Worm (Caenorhabditis elegans) whole organism, young adult: ENCODE results near the gene grl-17.

Experiments
- B0035.1 ChIP-seq: sonication (generic microtip); optimal IDR thresholded peaks from 2 replicates; lab custom pipeline; 2016; ENCODE audit warnings: missing genetic modification characterization, mild to moderate bottlenecking, missing compliant biosample characterization, missing genotype, missing genetic modification reagents
- B0261.1 ChIP-seq: sonication (generic microtip); optimal IDR thresholded peaks from 2 replicates; lab custom pipeline; 2016; ENCODE audit warnings: mild to moderate bottlenecking, missing genetic modification characterization, moderate library complexity, missing compliant biosample characterization
- F37B4.10 ChIP-seq: fragments of 200-800 bp; sonication (Bioruptor generic); IDR thresholded peaks from 2 replicates; pipeline ENCODE4 v1.3.6; 2022; ENCODE audit warnings: missing genetic modification characterization, missing compliant biosample characterization
- F55B11.4 ChIP-seq: sonication (generic microtip); optimal IDR thresholded peaks from 2 replicates; lab custom pipeline; 2016; ENCODE audit warnings: missing compliant biosample characterization, missing genetic modification characterization, borderline replicate concordance; ENCODE audit not compliant: insufficient read depth
- F57A8.1 ChIP-seq: fragments of 200-800 bp; sonication (Bioruptor generic); optimal IDR thresholded peaks from 2 replicates; lab custom pipeline; 2018; ENCODE audit warnings: mild to moderate bottlenecking, missing genetic modification characterization, moderate library complexity, missing compliant biosample characterization
- K12H6.12 ChIP-seq: fragments of 200-800 bp; sonication (Bioruptor generic); optimal IDR thresholded peaks from 2 replicates; lab custom pipeline; 2018; ENCODE audit warnings: mild to moderate bottlenecking, missing genetic modification characterization, missing compliant biosample characterization
- Y53G8AR.9 ChIP-seq: fragments of 200-800 bp; sonication (Bioruptor generic); conservative IDR thresholded peaks from 2 replicates; pipeline ENCODE4 v1.3.6; 2022; ENCODE audit warnings: missing genetic modification reagents, missing genetic modification characterization, missing compliant biosample characterization
- Y56A3A.18 ChIP-seq: fragments of 200-800 bp; sonication (Bioruptor generic); IDR thresholded peaks from 2 replicates; pipeline ENCODE4 v1.3.6; 2022; ENCODE audit warnings: missing genetic modification reagents, missing genetic modification characterization, missing compliant biosample characterization
- ama-1 ChIP-seq, 3 experiments: fragments of 150-350 bp in 1 of 3; sonication (generic microtip) in 2 of 3; optimal IDR thresholded peaks; 2 replicates each; lab custom pipeline; 2014 to 2018; ENCODE audit warnings: missing biosample characterization in 2 of 3, missing genetic modification characterization in 2 of 3, missing genetic modification reagents in 2 of 3
- aptf-2 ChIP-seq: fragments of 200-800 bp; sonication (Bioruptor generic); conservative IDR thresholded peaks from 2 replicates; pipeline ENCODE4 v1.3.6; 2022; ENCODE audit warnings: missing genetic modification reagents, missing genetic modification characterization, missing compliant biosample characterization
- aptf-3 ChIP-seq: fragments of 200-800 bp; sonication (Bioruptor generic); IDR thresholded peaks from 2 replicates; pipeline ENCODE4 v1.3.6; 2022; ENCODE audit warnings: missing genetic modification characterization, missing compliant biosample characterization
- attf-3 ChIP-seq: fragments of 200-800 bp; sonication (Bioruptor generic); conservative IDR thresholded peaks from 2 replicates; pipeline ENCODE4 v1.3.6; 2022; ENCODE audit warnings: missing genetic modification reagents, missing genetic modification characterization, missing compliant biosample characterization
- attf-6 ChIP-seq: fragments of 200-800 bp; sonication (Bioruptor generic); IDR thresholded peaks from 2 replicates; pipeline ENCODE4 v1.3.6; 2022; ENCODE audit warnings: missing genetic modification reagents, missing genetic modification characterization, missing compliant biosample characterization
- egl-18 ChIP-seq: fragments of 200-800 bp; sonication (Bioruptor generic); IDR thresholded peaks from 2 replicates; pipeline ENCODE4 v1.3.6; 2022; ENCODE audit warnings: missing genetic modification reagents, missing genetic modification characterization, missing compliant biosample characterization
- egrh-3 ChIP-seq: fragments of 200-800 bp; sonication (Bioruptor generic); IDR thresholded peaks from 2 replicates; pipeline ENCODE4 v1.3.6; 2022; ENCODE audit warnings: missing genetic modification reagents, missing genetic modification characterization, missing compliant biosample characterization
- let-526 ChIP-seq: fragments of 200-800 bp; sonication (Bioruptor generic); IDR thresholded peaks from 2 replicates; pipeline ENCODE4 v1.3.6; 2022; ENCODE audit warnings: missing genetic modification reagents, missing genetic modification characterization, missing compliant biosample characterization
- madf-6 ChIP-seq: fragments of 200-800 bp; sonication (Bioruptor generic); IDR thresholded peaks from 2 replicates; pipeline ENCODE4 v1.3.6; 2022; ENCODE audit warnings: missing genetic modification reagents, missing genetic modification characterization, missing compliant biosample characterization
- mes-4 ChIP-seq: sonication (generic microtip); optimal IDR thresholded peaks from 2 replicates; lab custom pipeline; 2016; ENCODE audit warnings: missing genotype, missing genetic modification characterization, missing compliant biosample characterization
- mxl-1 ChIP-seq: sonication (generic microtip); optimal IDR thresholded peaks from 2 replicates; lab custom pipeline; 2016; ENCODE audit warnings: missing genetic modification characterization, missing compliant biosample characterization
- nfya-1 ChIP-seq: sonication (generic microtip); optimal IDR thresholded peaks from 2 replicates; lab custom pipeline; 2017; ENCODE audit warnings: antibody characterized with exemption, missing compliant biosample characterization, missing genetic modification characterization, borderline replicate concordance; ENCODE audit not compliant: insufficient read depth
- nfyb-1 ChIP-seq: fragments of 200-800 bp; sonication (Bioruptor generic); IDR thresholded peaks from 2 replicates; pipeline ENCODE4 v1.3.6; 2022; ENCODE audit warnings: missing genetic modification reagents, missing genetic modification characterization, missing compliant biosample characterization
- nhr-80 ChIP-seq: sonication (generic microtip); optimal IDR thresholded peaks from 2 replicates; lab custom pipeline; 2016; ENCODE audit warnings: missing genetic modification characterization, missing compliant biosample characterization
- sdz-38 ChIP-seq: sonication (generic microtip); optimal IDR thresholded peaks from 2 replicates; lab custom pipeline; 2016; ENCODE audit warnings: missing genotype, missing genetic modification characterization, missing compliant biosample characterization
- snpc-1.3 ChIP-seq: sonication (generic microtip); optimal IDR thresholded peaks from 2 replicates; lab custom pipeline; 2017; ENCODE audit warnings: missing genetic modification characterization, mild to moderate bottlenecking, missing compliant biosample characterization, antibody characterized with exemption, moderate library complexity, missing genotype, missing genetic modification reagents; ENCODE audit not compliant: insufficient read depth
- sptf-2 ChIP-seq: fragments of 200-800 bp; sonication (Bioruptor generic); optimal IDR thresholded peaks from 2 replicates; lab custom pipeline; 2018; ENCODE audit warnings: mild to moderate bottlenecking, missing genetic modification characterization, missing compliant biosample characterization
- tlf-1 ChIP-seq: fragments of 200-800 bp; sonication (Bioruptor generic); optimal IDR thresholded peaks from 2 replicates; lab custom pipeline; 2018; ENCODE audit warnings: mild to moderate bottlenecking, missing genetic modification characterization, missing compliant biosample characterization

The grl-17 gene

ce11 chrV:13551601-13552000 is 12.1 kb downstream of the grl-17 start, which contains the start of the genes C56A3.4 and C56A3.5 (continued):
- TF ChIP-seq F57A8.1 (GFP tag; lab: Kevin White, UChicago) (no peak), aptf-3 (GFP tag; lab: Robert Waterston, UW) (no peak), attf-6 (GFP tag; lab: Robert Waterston, UW) (no peak), F55B11.4 (tag; lab: Kevin White, UChicago) (no peak), B0261.1 (tag; lab: Kevin White, UChicago) (no peak), mxl-1 (no peak), let-526 (GFP tag; lab: Robert Waterston, UW) (peak; percentile 63; the same call in 1 of the 2 replicates), nhr-80 (tag; lab: Kevin White, UChicago) (peak; percentile 26), egl-18 (GFP tag; lab: Robert Waterston, UW) (no peak)

- TF ChIP-seq K12H6.12 (no peak), B0035.1 (tag; lab: Kevin White, UChicago) (no peak)
Measured at ce11 chrV:13536058-13536579, 27.6 kb downstream of the grl-17 start, which contains the start of gene frpr-5. TSS of gene frpr-5 (minus strand) at chrV:13536108.

ce11 chrV:13532469-13532868 is 31.3 kb downstream of the grl-17 start:
- TF ChIP-seq sptf-2 (GFP tag; lab: Kevin White, UChicago) (no peak), nfya-1 (tag; lab: Kevin White, UChicago) (no peak), tlf-1 (GFP tag; lab: Kevin White, UChicago) (no peak), nhr-80 (tag; lab: Kevin White, UChicago) (no peak), Y53G8AR.9 (GFP tag; lab: Robert Waterston, UW) (no peak)

ce11 chrV:13530698-13531097 is 33.0 kb downstream of the grl-17 start, which contains the start of gene ttr-44:
TSS of gene ttr-44 (minus strand) at chrV:13530744.
- TF ChIP-seq snpc-1.3 = no peak
- no peak for TF ChIP-seq F37B4.10 (GFP tag; lab: Robert Waterston, UW)
- no peak for TF ChIP-seq mes-4 (tag; lab: Kevin White, UChicago)
- no peak for TF ChIP-seq Y56A3A.18 (GFP tag; lab: Robert Waterston, UW)
- peak; percentile 67 for TF ChIP-seq nhr-80 (tag; lab: Kevin White, UChicago)
- TF ChIP-seq, all 124 proteins: peak for 1

ce11 chrV:13529165-13529564 is 34.6 kb downstream of the grl-17 start:
- TF ChIP-seq K12H6.12 = no peak
- TF ChIP-seq attf-6 (GFP tag; lab: Robert Waterston, UW) = no peak
- no peak for TF ChIP-seq sptf-2 (GFP tag; lab: Kevin White, UChicago)
- TF ChIP-seq madf-6 (GFP tag; lab: Robert Waterston, UW) = no peak
- TF ChIP-seq, all 124 proteins: peak for 0

ce11 chrV:13527236-13527635 is 36.5 kb downstream of the grl-17 start:
- peak; percentile 86 for TF ChIP-seq attf-3

- no peak for TF ChIP-seq aptf-2 (GFP tag; lab: Robert Waterston, UW)
- TF ChIP-seq ama-1 (optimal IDR thresholded peaks at IDR 0.05; lab: Kevin White, UChicago) = no peak
- TF ChIP-seq ama-1 (GFP tag; optimal IDR thresholded peaks at IDR 0.05; lab: Kevin White, UChicago) = no peak
- TF ChIP-seq attf-3 = no peak
- no peak for TF ChIP-seq F57A8.1 (GFP tag; lab: Kevin White, UChicago)
- no peak for TF ChIP-seq sptf-2 (GFP tag; lab: Kevin White, UChicago)
- TF ChIP-seq nfyb-1 (GFP tag; lab: Robert Waterston, UW) = no peak
- TF ChIP-seq egrh-3 (GFP tag; lab: Robert Waterston, UW) = no peak
- no peak for TF ChIP-seq sdz-38
- TF ChIP-seq, all 124 proteins: peak for 0
Measured at ce11 chrV:13523194-13523593, 40.5 kb downstream of the grl-17 start, which contains the start of gene R11G10.3. TSS of gene R11G10.3 (plus strand) at chrV:13523494.
